Worm (Caenorhabditis elegans) whole organism, L4 larva: ENCODE results near the gene C35A5.4.

Experiments
- ama-1 ChIP-seq: fragments of 150-350 bp; optimal IDR thresholded peaks from 2 replicates; lab custom pipeline; 2014; ENCODE audit warnings: inconsistent platforms, mixed read lengths
- dve-1 ChIP-seq: sonication (generic microtip); optimal IDR thresholded peaks from 2 replicates; lab custom pipeline; 2017; ENCODE audit warnings: antibody characterized with exemption, mild to moderate bottlenecking, missing genetic modification characterization, missing compliant biosample characterization; ENCODE audit not compliant: insufficient read depth
- hlh-30 ChIP-seq: sonication (generic microtip); optimal IDR thresholded peaks from 2 replicates; lab custom pipeline; 2017; ENCODE audit warnings: antibody characterized with exemption, mild to moderate bottlenecking, missing genetic modification characterization, missing compliant biosample characterization; ENCODE audit not compliant: insufficient read depth
- lin-15B ChIP-seq: fragments of 150-350 bp; sonication (generic microtip); optimal IDR thresholded peaks from 3 replicates; lab custom pipeline; 2014; ENCODE audit warnings: missing biosample characterization, missing genetic modification characterization
- lsy-2 ChIP-seq, 2 experiments: fragments of 150-350 bp in 1 of 2; sonication (generic microtip) in 1 of 2; optimal IDR thresholded peaks; 2 replicates each; lab custom pipeline; 2014 to 2017; ENCODE audit warnings: missing biosample characterization in 2 of 2, missing genetic modification characterization in 2 of 2
- zip-2 ChIP-seq: fragments of 150-350 bp; optimal IDR thresholded peaks from 2 replicates; lab custom pipeline; 2014; ENCODE audit warnings: missing biosample characterization, missing genetic modification characterization

- no peak for TF ChIP-seq ama-1 (lab: Kevin White, UChicago)
- peak; percentile 56 for TF ChIP-seq hlh-30 (tag; lab: Kevin White, UChicago)
- TF ChIP-seq zip-2 = no peak
- peak in 1 of 2 experiments; percentile 21 for TF ChIP-seq lsy-2 (tag; optimal IDR thresholded peaks at IDR 0.05; lab: Kevin White, UChicago)
- no peak for TF ChIP-seq lin-15B (tag; lab: Kevin White, UChicago)
- TF ChIP-seq dve-1 (tag; lab: Kevin White, UChicago) = no peak
Observed at ce11 chrV:10464746-10465145, 32.1 kb upstream of the C35A5.4 start.
